Comparison of ENCODE assay signal across 1 fruit fly cellular context in the genomic region with DNA sequence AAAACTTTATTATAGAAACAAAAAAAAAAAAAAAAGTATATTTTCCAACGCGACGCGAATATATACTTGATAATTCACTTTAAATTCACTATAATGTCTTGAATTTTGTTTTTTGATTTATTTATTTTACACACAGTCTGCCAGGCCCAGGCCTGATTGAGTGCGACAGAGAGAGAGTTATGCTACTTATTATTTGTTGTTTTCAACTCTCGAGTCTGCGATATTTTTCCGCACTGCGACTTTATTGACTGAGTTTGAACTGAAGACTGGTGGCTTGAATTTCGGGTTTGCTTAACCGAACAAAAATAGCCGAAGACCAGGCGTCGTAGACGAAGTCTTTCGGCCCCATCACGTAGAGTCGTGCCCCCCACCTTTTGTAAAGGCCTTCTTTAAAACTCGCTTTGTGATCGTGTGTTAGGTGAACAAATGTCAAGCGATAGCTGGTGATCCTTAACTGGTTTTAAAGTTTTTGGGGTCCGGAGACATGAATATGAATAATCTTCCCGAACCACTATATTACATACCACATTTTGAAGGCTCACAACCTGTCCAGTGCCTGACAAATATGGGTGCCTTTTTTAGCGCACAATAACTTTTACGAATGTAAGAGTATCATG.
A peak's percentile ranks its signal among the peaks of the same experiment; 100 is the strongest.
TF ChIP-seq lines count a peak whose summit lies in the region.

CG13377 (minus strand) TSS at position 272 of the 617 bp plus-strand sequence.

TF ChIP-seq in whole organism, embryonic, 481 proteins besides CTCF, POLR2A, EP300 and RAD21 (continued from another document and continues in another):
- no peak; the same call in 1 of the 2 replicates for TF ChIP-seq lmd (GFP tag; IDR thresholded peaks at IDR 0.05; lab: Robert Waterston, UW)
- TF ChIP-seq row (GFP tag; IDR thresholded peaks at IDR 0.05; lab: Robert Waterston, UW) = peak; percentile 60; the same call in 1 of the 3 replicates
- TF ChIP-seq Fer1 (GFP tag; optimal IDR thresholded peaks at IDR 0.05; lab: Kevin White, UChicago) = peak; percentile 10
- TF ChIP-seq pzg (GFP tag; optimal IDR thresholded peaks at IDR 0.05; lab: Kevin White, UChicago) = no peak
- peak; percentile 16 for TF ChIP-seq CG7556 (GFP tag; optimal IDR thresholded peaks at IDR 0.05; lab: Kevin White, UChicago)
- no peak for TF ChIP-seq CHES-1-like (GFP tag; optimal IDR thresholded peaks at IDR 0.05; lab: Kevin White, UChicago)
- TF ChIP-seq Ada2b (GFP tag; IDR thresholded peaks at IDR 0.05; lab: Robert Waterston, UW) = 0 out of 2 replicates have a peak, but pooled peaks have one; percentile 29
- TF ChIP-seq YL-1 (GFP tag; optimal IDR thresholded peaks at IDR 0.05; lab: Kevin White, UChicago) = no peak
- TF ChIP-seq CG7839 (tag; optimal IDR thresholded peaks at IDR 0.05; lab: Kevin White, UChicago) = peak; percentile 30
- TF ChIP-seq psq (GFP tag; optimal IDR thresholded peaks at IDR 0.05; lab: Kevin White, UChicago) = no peak
- no peak for TF ChIP-seq Hand (GFP tag; optimal IDR thresholded peaks at IDR 0.05; lab: Kevin White, UChicago)
- TF ChIP-seq vnd (GFP tag; IDR thresholded peaks at IDR 0.05; lab: Robert Waterston, UW; ENCODE audit: partially characterized antibody) = no peak
- TF ChIP-seq Antp (GFP tag; optimal IDR thresholded peaks at IDR 0.05; lab: Kevin White, UChicago) = no peak
- TF ChIP-seq Ets65A (GFP tag; lab: Kevin White, UChicago) = no peak
- TF ChIP-seq CG14860 (GFP tag; IDR thresholded peaks at IDR 0.05; lab: Robert Waterston, UW; ENCODE audit: partially characterized antibody) = no peak
- TF ChIP-seq tin (GFP tag; optimal IDR thresholded peaks at IDR 0.05; lab: Kevin White, UChicago) = no peak
- peak; percentile 32 for TF ChIP-seq Vsx1 (GFP tag; optimal IDR thresholded peaks at IDR 0.05; lab: Kevin White, UChicago)
- no peak for TF ChIP-seq CG2116 (GFP tag; optimal IDR thresholded peaks at IDR 0.05; lab: Kevin White, UChicago)
- no peak for TF ChIP-seq HLH3B (GFP tag; IDR thresholded peaks at IDR 0.05; lab: Robert Waterston, UW)
- TF ChIP-seq CG17385 (GFP tag; optimal IDR thresholded peaks at IDR 0.05; lab: Kevin White, UChicago) = peak; percentile 22
- TF ChIP-seq Ssrp (tag; optimal IDR thresholded peaks at IDR 0.05; lab: Kevin White, UChicago) = no peak
- TF ChIP-seq Rx (GFP tag; IDR thresholded peaks at IDR 0.05; lab: Robert Waterston, UW) = no peak
- no peak for TF ChIP-seq CoRest (tag; optimal IDR thresholded peaks at IDR 0.05; lab: Kevin White, UChicago)
- TF ChIP-seq CG8359 (GFP tag; optimal IDR thresholded peaks at IDR 0.05; lab: Kevin White, UChicago; ENCODE audit: borderline replicate concordance) = no peak
- peak; percentile 29; the same call in 1 of the 2 replicates for TF ChIP-seq CG9932 (GFP tag; IDR thresholded peaks at IDR 0.05; lab: Robert Waterston, UW)
- no peak for TF ChIP-seq grn (GFP tag; optimal IDR thresholded peaks at IDR 0.05; lab: Kevin White, UChicago)
- no peak for TF ChIP-seq CG1529 (GFP tag; optimal IDR thresholded peaks at IDR 0.05; lab: Kevin White, UChicago)
- no peak for TF ChIP-seq GATAe (GFP tag; conservative IDR thresholded peaks at IDR 0.05; lab: Robert Waterston, UW)
- TF ChIP-seq jumu (GFP tag; optimal IDR thresholded peaks at IDR 0.05; lab: Kevin White, UChicago) = no peak
- TF ChIP-seq TFAM (GFP tag; optimal IDR thresholded peaks at IDR 0.05; lab: Kevin White, UChicago) = no peak
- peak; percentile 41 for TF ChIP-seq abd-A (tag; optimal IDR thresholded peaks at IDR 0.05; lab: Kevin White, UChicago)
- TF ChIP-seq eve (GFP tag; optimal IDR thresholded peaks at IDR 0.05; lab: Kevin White, UChicago) = no peak
- no peak for TF ChIP-seq zf30C (GFP tag; optimal IDR thresholded peaks at IDR 0.05; lab: Kevin White, UChicago)
- TF ChIP-seq pan (optimal IDR thresholded peaks at IDR 0.05; lab: Kevin White, UChicago) = no peak
- TF ChIP-seq pan (GFP tag; optimal IDR thresholded peaks at IDR 0.05 in 1 of 2, IDR thresholded peaks at IDR 0.05 in 1 of 2) = peak in 1 of 2 experiments; percentile 62
- TF ChIP-seq CG10366 (GFP tag; IDR thresholded peaks at IDR 0.05; lab: Robert Waterston, UW) = 0 out of 2 replicates have a peak, but pooled peaks have one; percentile 10
- no peak for TF ChIP-seq CG6175 (GFP tag; IDR thresholded peaks at IDR 0.05; lab: Robert Waterston, UW)
- no peak for TF ChIP-seq Dip3 (GFP tag; optimal IDR thresholded peaks at IDR 0.05; lab: Kevin White, UChicago)
- no peak for TF ChIP-seq CG6854 (GFP tag; optimal IDR thresholded peaks at IDR 0.05; lab: Kevin White, UChicago)
- peak; percentile 17 for TF ChIP-seq Oli (tag; optimal IDR thresholded peaks at IDR 0.05; lab: Kevin White, UChicago)
- no peak for TF ChIP-seq CG15011 (GFP tag; optimal IDR thresholded peaks at IDR 0.05; lab: Kevin White, UChicago)
- TF ChIP-seq Dek (tag; optimal IDR thresholded peaks at IDR 0.05; lab: Kevin White, UChicago) = no peak
- TF ChIP-seq CG6813 (GFP tag; optimal IDR thresholded peaks at IDR 0.05; lab: Kevin White, UChicago) = no peak
- no peak for TF ChIP-seq CG1832 (GFP tag; optimal IDR thresholded peaks at IDR 0.05; lab: Kevin White, UChicago)
- TF ChIP-seq CG3407 (GFP tag; optimal IDR thresholded peaks at IDR 0.05; lab: Kevin White, UChicago) = no peak
- no peak for TF ChIP-seq Opbp (GFP tag; IDR thresholded peaks at IDR 0.05; lab: Robert Waterston, UW; ENCODE audit: partially characterized antibody)
- no peak for TF ChIP-seq CG4707 (GFP tag; optimal IDR thresholded peaks at IDR 0.05; lab: Kevin White, UChicago)
- TF ChIP-seq CG11504 (tag; optimal IDR thresholded peaks at IDR 0.05; lab: Kevin White, UChicago) = no peak
- TF ChIP-seq lov (optimal IDR thresholded peaks at IDR 0.05; lab: Kevin White, UChicago) = no peak
- no peak for TF ChIP-seq lov (GFP tag; IDR thresholded peaks at IDR 0.05; lab: Robert Waterston, UW)
- TF ChIP-seq CG14710 (tag; optimal IDR thresholded peaks at IDR 0.05; lab: Kevin White, UChicago) = no peak
- TF ChIP-seq Poxn (GFP tag; IDR thresholded peaks at IDR 0.05; lab: Robert Waterston, UW) = no peak
- no peak for TF ChIP-seq dimm (GFP tag; IDR thresholded peaks at IDR 0.05; lab: Robert Waterston, UW)
- no peak for TF ChIP-seq sim (GFP tag; IDR thresholded peaks at IDR 0.05; lab: Robert Waterston, UW)
- TF ChIP-seq da (GFP tag; optimal IDR thresholded peaks at IDR 0.05; lab: Kevin White, UChicago) = no peak
- no peak for TF ChIP-seq dati (GFP tag; IDR thresholded peaks at IDR 0.05; lab: Robert Waterston, UW)
- no peak for TF ChIP-seq CG13296 (GFP tag; optimal IDR thresholded peaks at IDR 0.05; lab: Kevin White, UChicago)
- no peak for TF ChIP-seq CG33557 (GFP tag; optimal IDR thresholded peaks at IDR 0.05; lab: Kevin White, UChicago)
- peak; percentile 38 for TF ChIP-seq CG8924 (tag; optimal IDR thresholded peaks at IDR 0.05; lab: Kevin White, UChicago)
- peak; percentile 83 for TF ChIP-seq Med (GFP tag; lab: Kevin White, UChicago)
- TF ChIP-seq Lpt (GFP tag; optimal IDR thresholded peaks at IDR 0.05; lab: Kevin White, UChicago) = no peak
- TF ChIP-seq ara (GFP tag; IDR thresholded peaks at IDR 0.05; lab: Robert Waterston, UW) = no peak
- no peak for TF ChIP-seq CG2199 (GFP tag; IDR thresholded peaks at IDR 0.05; lab: Robert Waterston, UW)
- peak; percentile 1 for TF ChIP-seq sima (GFP tag; optimal IDR thresholded peaks at IDR 0.05; lab: Kevin White, UChicago)
- TF ChIP-seq CG42726 (GFP tag; IDR thresholded peaks at IDR 0.05; lab: Robert Waterston, UW; ENCODE audit: partially characterized antibody) = no peak
- TF ChIP-seq CG3995 (GFP tag; optimal IDR thresholded peaks at IDR 0.05; lab: Kevin White, UChicago) = no peak
- no peak for TF ChIP-seq gcm2 (GFP tag; optimal IDR thresholded peaks at IDR 0.05; lab: Kevin White, UChicago)
- no peak for TF ChIP-seq CG10565 (GFP tag; optimal IDR thresholded peaks at IDR 0.05; lab: Kevin White, UChicago)
- no peak for TF ChIP-seq CG7786 (GFP tag; optimal IDR thresholded peaks at IDR 0.05; lab: Kevin White, UChicago)
- no peak for TF ChIP-seq CG6272 (GFP tag; IDR thresholded peaks at IDR 0.05; lab: Robert Waterston, UW)
- TF ChIP-seq NfI (GFP tag; optimal IDR thresholded peaks at IDR 0.05; lab: Kevin White, UChicago) = no peak
- no peak for TF ChIP-seq CG9215 (GFP tag; IDR thresholded peaks at IDR 0.05; lab: Robert Waterston, UW)
- TF ChIP-seq CG9609 (GFP tag; optimal IDR thresholded peaks at IDR 0.05; lab: Kevin White, UChicago) = no peak
- TF ChIP-seq sob (GFP tag; IDR thresholded peaks at IDR 0.05; lab: Robert Waterston, UW) = 0 out of 2 replicates have a peak, but pooled peaks have one; percentile 24
- TF ChIP-seq eyg (GFP tag; optimal IDR thresholded peaks at IDR 0.05; lab: Kevin White, UChicago) = no peak
- TF ChIP-seq cg (GFP tag; optimal IDR thresholded peaks at IDR 0.05; lab: Kevin White, UChicago) = no peak
- TF ChIP-seq Max (GFP tag; optimal IDR thresholded peaks at IDR 0.05; lab: Kevin White, UChicago) = no peak
- peak; percentile 58; the same call in 1 of the 3 replicates for TF ChIP-seq ci (GFP tag; IDR thresholded peaks at IDR 0.05; lab: Robert Waterston, UW)
- TF ChIP-seq Side (GFP tag; optimal IDR thresholded peaks at IDR 0.05; lab: Kevin White, UChicago) = no peak
- TF ChIP-seq CG10462 (GFP tag; optimal IDR thresholded peaks at IDR 0.05; lab: Kevin White, UChicago) = no peak
- no peak for TF ChIP-seq CG4360 (GFP tag; IDR thresholded peaks at IDR 0.05; lab: Robert Waterston, UW)
- TF ChIP-seq CG12942 (GFP tag; optimal IDR thresholded peaks at IDR 0.05; lab: Kevin White, UChicago) = no peak
- TF ChIP-seq sens (GFP tag; lab: Kevin White, UChicago) = peak; percentile 88
- TF ChIP-seq CG1602 (GFP tag; optimal IDR thresholded peaks at IDR 0.05; lab: Kevin White, UChicago) = no peak
- TF ChIP-seq gce (GFP tag; IDR thresholded peaks at IDR 0.05; lab: Robert Waterston, UW) = no peak
- no peak for TF ChIP-seq CG5245 (GFP tag; optimal IDR thresholded peaks at IDR 0.05; lab: Kevin White, UChicago)
- TF ChIP-seq scrt (GFP tag; optimal IDR thresholded peaks at IDR 0.05; lab: Kevin White, UChicago) = no peak
- peak; percentile 61; the same call in 1 of the 3 replicates for TF ChIP-seq dysf (GFP tag; IDR thresholded peaks at IDR 0.05; lab: Robert Waterston, UW)
- TF ChIP-seq aop (GFP tag; IDR thresholded peaks at IDR 0.05; lab: Robert Waterston, UW) = no peak
- TF ChIP-seq Rfx (GFP tag; IDR thresholded peaks at IDR 0.05; lab: Robert Waterston, UW) = no peak; the same call in 1 of the 2 replicates
- TF ChIP-seq hb (GFP tag; IDR thresholded peaks at IDR 0.05; lab: Robert Waterston, UW; ENCODE audit: partially characterized antibody) = no peak
- TF ChIP-seq caup (GFP tag; optimal IDR thresholded peaks at IDR 0.05; lab: Kevin White, UChicago; ENCODE audit: severe bottlenecking) = peak; percentile 6
- TF ChIP-seq CG8089 (GFP tag; optimal IDR thresholded peaks at IDR 0.05; lab: Kevin White, UChicago) = no peak
- TF ChIP-seq CG3726 (GFP tag; IDR thresholded peaks at IDR 0.05; lab: Robert Waterston, UW) = no peak
- no peak for TF ChIP-seq onecut (GFP tag; IDR thresholded peaks at IDR 0.05; lab: Robert Waterston, UW)
- TF ChIP-seq CG30403 (GFP tag; optimal IDR thresholded peaks at IDR 0.05; lab: Kevin White, UChicago) = peak; percentile 24
- no peak for TF ChIP-seq hkb (optimal IDR thresholded peaks at IDR 0.05; lab: Kevin White, UChicago)
- TF ChIP-seq hkb (GFP tag; IDR thresholded peaks at IDR 0.05; lab: Robert Waterston, UW) = peak; percentile 67; the same call in 1 of the 2 replicates
- no peak for TF ChIP-seq maf-S (GFP tag; optimal IDR thresholded peaks at IDR 0.05; lab: Kevin White, UChicago)
- TF ChIP-seq bcd (GFP tag; optimal IDR thresholded peaks at IDR 0.05; lab: Kevin White, UChicago) = no peak
- no peak for TF ChIP-seq CG15269 (tag; optimal IDR thresholded peaks at IDR 0.05; lab: Kevin White, UChicago)
- no peak for TF ChIP-seq CG18619 (GFP tag; optimal IDR thresholded peaks at IDR 0.05; lab: Kevin White, UChicago)
- peak; percentile 25; the same call in 1 of the 2 replicates for TF ChIP-seq CG17328 (GFP tag; IDR thresholded peaks at IDR 0.05; lab: Robert Waterston, UW)
- TF ChIP-seq CG12071 (GFP tag; optimal IDR thresholded peaks at IDR 0.05; lab: Kevin White, UChicago) = no peak
- TF ChIP-seq bab2 (GFP tag; optimal IDR thresholded peaks at IDR 0.05; lab: Kevin White, UChicago) = no peak
- TF ChIP-seq Pdp1 (GFP tag; optimal IDR thresholded peaks at IDR 0.05; lab: Kevin White, UChicago) = no peak
- no peak for TF ChIP-seq exex (tag; optimal IDR thresholded peaks at IDR 0.05; lab: Kevin White, UChicago)
- TF ChIP-seq CG12744 (GFP tag; optimal IDR thresholded peaks at IDR 0.05; lab: Kevin White, UChicago) = no peak
- no peak for TF ChIP-seq dmrt11E (tag; optimal IDR thresholded peaks at IDR 0.05; lab: Kevin White, UChicago)
- no peak for TF ChIP-seq Mrtf (GFP tag; IDR thresholded peaks at IDR 0.05; lab: Robert Waterston, UW)
- no peak for TF ChIP-seq Hmr (GFP tag; optimal IDR thresholded peaks at IDR 0.05; lab: Kevin White, UChicago)
- TF ChIP-seq CG2678 (tag; optimal IDR thresholded peaks at IDR 0.05; lab: Kevin White, UChicago) = no peak
- TF ChIP-seq en (GFP tag; optimal IDR thresholded peaks at IDR 0.05; lab: Kevin White, UChicago) = no peak
- TF ChIP-seq C15 (GFP tag; IDR thresholded peaks at IDR 0.05; lab: Robert Waterston, UW) = no peak
- no peak for TF ChIP-seq Scr (GFP tag; IDR thresholded peaks at IDR 0.05; lab: Robert Waterston, UW; ENCODE audit: partially characterized antibody)
- 0 out of 2 replicates have a peak, but pooled peaks have one; percentile 6 for TF ChIP-seq peb (GFP tag; IDR thresholded peaks at IDR 0.05; lab: Robert Waterston, UW)
- TF ChIP-seq CG10543 (GFP tag; optimal IDR thresholded peaks at IDR 0.05; lab: Kevin White, UChicago) = peak; percentile 43
- TF ChIP-seq wor (GFP tag; IDR thresholded peaks at IDR 0.05; lab: Robert Waterston, UW) = no peak
- peak; percentile 27; the same call in 1 of the 2 replicates for TF ChIP-seq H2.0 (GFP tag; IDR thresholded peaks at IDR 0.05; lab: Robert Waterston, UW)
- TF ChIP-seq trem (tag; optimal IDR thresholded peaks at IDR 0.05; lab: Kevin White, UChicago) = no peak
- TF ChIP-seq CG16863 (GFP tag; optimal IDR thresholded peaks at IDR 0.05; lab: Kevin White, UChicago) = no peak
- no peak for TF ChIP-seq CG10654 (GFP tag; optimal IDR thresholded peaks at IDR 0.05; lab: Kevin White, UChicago)
- TF ChIP-seq Six4 (GFP tag; optimal IDR thresholded peaks at IDR 0.05; lab: Kevin White, UChicago) = peak; percentile 7
- TF ChIP-seq az2 (GFP tag; optimal IDR thresholded peaks at IDR 0.05; lab: Kevin White, UChicago) = no peak
- TF ChIP-seq Sry-β (GFP tag; optimal IDR thresholded peaks at IDR 0.05; lab: Kevin White, UChicago) = no peak
- 0 out of 2 replicates have a peak, but pooled peaks have one; percentile 36 for TF ChIP-seq Ptx1 (GFP tag; IDR thresholded peaks at IDR 0.05; lab: Robert Waterston, UW)
- no peak for TF ChIP-seq gro (GFP tag; optimal IDR thresholded peaks at IDR 0.05; lab: Kevin White, UChicago)
- no peak for TF ChIP-seq Bteb2 (GFP tag; optimal IDR thresholded peaks at IDR 0.05; lab: Kevin White, UChicago)
